Fruit fly (Drosophila melanogaster): ENCODE data around the gene twr.

- TF ChIP-seq CG12768 (GFP tag; optimal IDR thresholded peaks at IDR 0.05) (no peak), CG33017 (tag; optimal IDR thresholded peaks at IDR 0.05) (no peak), cnc (optimal IDR thresholded peaks at IDR 0.05) (no peak), CG1620 (GFP tag; optimal IDR thresholded peaks at IDR 0.05) (no peak)
These were observed 32.5 kb downstream of the twr start, which contains the start of gene Ccp84Af for dm6 chr3R:6690139-6690538.
